Fruit fly (Drosophila melanogaster): ENCODE results near the gene LManII.

The LManII gene

dm6 chr2L:10468978-10469377 is 11.5 kb downstream of the LManII start (continued):
- TF ChIP-seq sr (GFP tag; IDR thresholded peaks at IDR 0.05): peak; percentile 98
- TF ChIP-seq CG1024 (GFP tag; IDR thresholded peaks at IDR 0.05): no peak
- TF ChIP-seq zfh1 (GFP tag; IDR thresholded peaks at IDR 0.05): 0 out of 3 replicates have a peak, but pooled peaks have one; percentile 18
- TF ChIP-seq CG12769 (tag; optimal IDR thresholded peaks at IDR 0.05): peak; percentile 76
- no peak for TF ChIP-seq pum (GFP tag; optimal IDR thresholded peaks at IDR 0.05)
- TF ChIP-seq CG15073 (GFP tag; optimal IDR thresholded peaks at IDR 0.05): no peak

dm6 chr2L:10470211-10470610 is 12.8 kb downstream of the LManII start:
- TF ChIP-seq knrl (GFP tag; IDR thresholded peaks at IDR 0.05; ENCODE audit: partially characterized antibody): no peak
- no peak for TF ChIP-seq lov (optimal IDR thresholded peaks at IDR 0.05)
- no peak for TF ChIP-seq lov (GFP tag; IDR thresholded peaks at IDR 0.05)
- no peak for TF ChIP-seq hth (optimal IDR thresholded peaks at IDR 0.05)
- TF ChIP-seq CG10274 (GFP tag; optimal IDR thresholded peaks at IDR 0.05): no peak
- TF ChIP-seq Mrtf (GFP tag; IDR thresholded peaks at IDR 0.05): no peak
- no peak for TF ChIP-seq CG9215 (GFP tag; IDR thresholded peaks at IDR 0.05)
- TF ChIP-seq CG2199 (GFP tag; IDR thresholded peaks at IDR 0.05): peak; percentile 98
- no peak for TF ChIP-seq Doc3 (GFP tag; IDR thresholded peaks at IDR 0.05; ENCODE audit: partially characterized antibody)
- no peak for TF ChIP-seq CG8765 (GFP tag; IDR thresholded peaks at IDR 0.05)
- no peak for TF ChIP-seq Rfx (GFP tag; IDR thresholded peaks at IDR 0.05)
- no peak for TF ChIP-seq mam (GFP tag; optimal IDR thresholded peaks at IDR 0.05)
- TF ChIP-seq Doc2 (GFP tag; IDR thresholded peaks at IDR 0.05): no peak
- TF ChIP-seq CG34224 (GFP tag; IDR thresholded peaks at IDR 0.05; ENCODE audit: partially characterized antibody): no peak
- no peak for TF ChIP-seq ems (GFP tag; optimal IDR thresholded peaks at IDR 0.05)
- no peak for TF ChIP-seq CG4707 (GFP tag; optimal IDR thresholded peaks at IDR 0.05)
- no peak for TF ChIP-seq Dip2 (GFP tag; IDR thresholded peaks at IDR 0.05)
- no peak for TF ChIP-seq trh (GFP tag; optimal IDR thresholded peaks at IDR 0.05)
- TF ChIP-seq sr (GFP tag; IDR thresholded peaks at IDR 0.05): 0 out of 3 replicates have a peak, but pooled peaks have one; percentile 37
- no peak for TF ChIP-seq Bgb (GFP tag; IDR thresholded peaks at IDR 0.05; ENCODE audit: partially characterized antibody)
- no peak for TF ChIP-seq zfh2 (GFP tag; optimal IDR thresholded peaks at IDR 0.05)
- no peak for TF ChIP-seq bigmax (GFP tag; optimal IDR thresholded peaks at IDR 0.05)
- no peak for TF ChIP-seq CG9817 (tag; optimal IDR thresholded peaks at IDR 0.05)
- TF ChIP-seq NC2α (GFP tag; optimal IDR thresholded peaks at IDR 0.05): no peak
- TF ChIP-seq MBD-R2 (GFP tag; IDR thresholded peaks at IDR 0.05): no peak
- TF ChIP-seq hbn (GFP tag; IDR thresholded peaks at IDR 0.05; ENCODE audit: partially characterized antibody): no peak
- no peak for TF ChIP-seq Hmr (GFP tag; optimal IDR thresholded peaks at IDR 0.05)
- no peak for TF ChIP-seq CG34422 (GFP tag; IDR thresholded peaks at IDR 0.05)
- TF ChIP-seq ERR (GFP tag; optimal IDR thresholded peaks at IDR 0.05): no peak
- TF ChIP-seq MESR4 (GFP tag; optimal IDR thresholded peaks at IDR 0.05): no peak
- no peak for TF ChIP-seq sens-2 (GFP tag; IDR thresholded peaks at IDR 0.05)
- TF ChIP-seq B-H2 (GFP tag; optimal IDR thresholded peaks at IDR 0.05): no peak
- TF ChIP-seq vvl (GFP tag; IDR thresholded peaks at IDR 0.05): no peak
- TF ChIP-seq CG2889 (GFP tag; IDR thresholded peaks at IDR 0.05): no peak
- TF ChIP-seq Jarid2 (GFP tag; optimal IDR thresholded peaks at IDR 0.05): no peak
- 0 out of 4 replicates have a peak, but pooled peaks have one; percentile 30 for TF ChIP-seq chinmo (GFP tag; IDR thresholded peaks at IDR 0.05; ENCODE audit: partially characterized antibody)
- no peak for TF ChIP-seq org-1 (GFP tag; optimal IDR thresholded peaks at IDR 0.05)
- TF ChIP-seq lab (GFP tag; optimal IDR thresholded peaks at IDR 0.05): no peak
- TF ChIP-seq CG15269 (tag; optimal IDR thresholded peaks at IDR 0.05): no peak
- no peak for TF ChIP-seq CG11695 (GFP tag; IDR thresholded peaks at IDR 0.05)
- no peak for TF ChIP-seq unpg (GFP tag; optimal IDR thresholded peaks at IDR 0.05)
- no peak for TF ChIP-seq schlank (tag; optimal IDR thresholded peaks at IDR 0.05)
- TF ChIP-seq so (GFP tag; IDR thresholded peaks at IDR 0.05): 0 out of 3 replicates have a peak, but pooled peaks have one; percentile 36
- no peak for TF ChIP-seq peb (GFP tag; IDR thresholded peaks at IDR 0.05)
- TF ChIP-seq pho (GFP tag; optimal IDR thresholded peaks at IDR 0.05): no peak
- no peak for TF ChIP-seq CG6689 (GFP tag; IDR thresholded peaks at IDR 0.05)

All from whole organism, embryonic.